Fruit fly (Drosophila melanogaster) whole organism: ENCODE measurements around the gene CG18480.
"Not testable (repeated sequence)": the region's sequence is repeated elsewhere in the genome, so short reads cannot be mapped to it uniquely, and the experiment has no call there.

ENCODE experiments used
- CG8478 ChIP-seq: fragments of >200 bp; optimal IDR thresholded peaks from 2 replicates; lab custom pipeline; 2018; ENCODE audit warnings: inconsistent platforms
- Dll ChIP-seq: fragments of >200 bp; optimal IDR thresholded peaks from 2 replicates; lab custom pipeline; 2017

- not testable (repeated sequence) for TF ChIP-seq CG8478 (lab: Kevin White, UChicago); Dll
Measured at dm6 chr2L:15660741-15661140, 30.9 kb downstream of the CG18480 start, which contains the start of gene CG18477.
